Worm (Caenorhabditis elegans): Measurements from ENCODE around the gene srh-48.

ce11 chrII:9352669-9353068 is 27.2 kb upstream of the srh-48 start, which contains the start of the genes sdhb-1 and cup-15:
- TF ChIP-seq pag-3 (tag; optimal IDR thresholded peaks at IDR 0.05; ENCODE audit: borderline replicate concordance, insufficient read depth) (no peak), zag-1 (tag; optimal IDR thresholded peaks at IDR 0.05) (no peak), ceh-63 (GFP tag; optimal IDR thresholded peaks at IDR 0.05) (no peak), nhr-19 (GFP tag; conservative IDR thresholded peaks at IDR 0.05) (no peak), nhr-76 (tag; optimal IDR thresholded peaks at IDR 0.05) (no peak), nhr-237 (tag; optimal IDR thresholded peaks at IDR 0.05) (no peak), elt-3 (tag; optimal IDR thresholded peaks at IDR 0.05) (no peak), nhr-11 (tag; optimal IDR thresholded peaks at IDR 0.05) (no peak), lin-39 (tag; optimal IDR thresholded peaks at IDR 0.05) (no peak), mdl-1 (tag; optimal IDR thresholded peaks at IDR 0.05) (no peak), ets-5 (GFP tag; IDR thresholded peaks at IDR 0.05) (no peak)
